Worm (Caenorhabditis elegans) whole organism, midembryonic: ENCODE measurements around the gene ufd-2.

Source experiments
- cog-1 ChIP-seq: sonication (generic microtip); optimal IDR thresholded peaks from 2 replicates; lab custom pipeline; 2016; ENCODE audit warnings: missing genetic modification characterization, missing compliant biosample characterization
- klf-2 ChIP-seq: fragments of 200-800 bp; sonication (Bioruptor generic); conservative IDR thresholded peaks from 2 replicates; pipeline ENCODE4 v1.3.6; 2022; ENCODE audit warnings: missing genetic modification reagents, missing genetic modification characterization, missing compliant biosample characterization

- no peak for TF ChIP-seq klf-2
- TF ChIP-seq cog-1 (tag; lab: Kevin White, UChicago): no peak
Measured at ce11 chrII:8059532-8059931, 3.0 kb upstream of the ufd-2 start.
